Fruit fly (Drosophila melanogaster) whole organism, embryonic: ENCODE measurements around the gene CG5157.

Experiments used
- Asciz ChIP-seq: fragments of 200-800 bp; sonication (Bioruptor generic); optimal IDR thresholded peaks from 2 replicates; lab custom pipeline; 2017; ENCODE audit warnings: missing biosample characterization, mild to moderate bottlenecking, missing genetic modification characterization, missing genetic modification reagents
- C15 ChIP-seq: fragments of 200-800 bp; sonication (Bioruptor generic); IDR thresholded peaks from 3 replicates; pipeline ENCODE4 v1.3.6; 2022; ENCODE audit warnings: missing biosample characterization, missing genetic modification characterization
- CG10147 ChIP-seq: fragments of 200-800 bp; sonication (Bioruptor generic); optimal IDR thresholded peaks from 2 replicates; lab custom pipeline; 2019; ENCODE audit warnings: missing biosample characterization, mild to moderate bottlenecking, missing genetic modification characterization, moderate library complexity
- CG10321 ChIP-seq: fragments of 200-800 bp; sonication (Bioruptor generic); IDR thresholded peaks from 2 replicates; pipeline ENCODE4 v1.3.6; 2022; ENCODE audit warnings: missing biosample characterization, missing genetic modification characterization
- CG10565 ChIP-seq: fragments of 200-800 bp; sonication (Bioruptor generic); optimal IDR thresholded peaks from 3 replicates; lab custom pipeline; 2016; ENCODE audit warnings: missing biosample characterization, mild to moderate bottlenecking, missing genetic modification characterization
- CG12155 ChIP-seq: fragments of 200-800 bp; sonication (Bioruptor generic); optimal IDR thresholded peaks from 3 replicates; lab custom pipeline; 2016; ENCODE audit warnings: missing biosample characterization, missing genetic modification characterization
- CG14667 ChIP-seq: fragments of 200-800 bp; sonication (Bioruptor generic); IDR thresholded peaks from 2 replicates; pipeline ENCODE4 v1.3.6; 2022; ENCODE audit warnings: missing biosample characterization, missing genetic modification characterization
- CG1602 ChIP-seq: fragments of 200-800 bp; sonication (Bioruptor generic); optimal IDR thresholded peaks from 3 replicates; lab custom pipeline; 2016; ENCODE audit warnings: missing biosample characterization, missing genetic modification characterization
- CG1603 ChIP-seq: fragments of 200-800 bp; sonication (Bioruptor generic); optimal IDR thresholded peaks from 2 replicates; lab custom pipeline; 2019; ENCODE audit warnings: missing biosample characterization, mild to moderate bottlenecking, missing genetic modification characterization, moderate library complexity
- CG17186 ChIP-seq: fragments of 200-800 bp; sonication (Bioruptor generic); optimal IDR thresholded peaks from 3 replicates; lab custom pipeline; 2017; ENCODE audit warnings: missing biosample characterization, missing genetic modification reagents, missing genetic modification characterization
- CG17568 ChIP-seq: fragments of 200-800 bp; sonication (Bioruptor generic); optimal IDR thresholded peaks from 2 replicates; lab custom pipeline; 2018; ENCODE audit warnings: missing biosample characterization, mild to moderate bottlenecking, missing genetic modification characterization, moderate library complexity
- CG17612 ChIP-seq: fragments of 200-800 bp; sonication (Bioruptor generic); IDR thresholded peaks from 2 replicates; pipeline ENCODE4 v1.3.6; 2022; ENCODE audit warnings: missing biosample characterization, missing genetic modification characterization
- CG2116 ChIP-seq: fragments of 200-800 bp; sonication (Bioruptor generic); optimal IDR thresholded peaks from 3 replicates; lab custom pipeline; 2018; ENCODE audit warnings: missing biosample characterization, mild to moderate bottlenecking, missing genetic modification characterization
- CG32772 ChIP-seq: fragments of 200-800 bp; sonication (Bioruptor generic); IDR thresholded peaks from 2 replicates; pipeline ENCODE4 v1.3.6; 2022; ENCODE audit warnings: missing biosample characterization, missing genetic modification characterization
- CG34376 ChIP-seq: fragments of 200-800 bp; sonication (Bioruptor generic); optimal IDR thresholded peaks from 2 replicates; lab custom pipeline; 2018; ENCODE audit warnings: missing biosample characterization, mild to moderate bottlenecking, missing genetic modification characterization
- CG4854 ChIP-seq: fragments of 200-800 bp; sonication (Bioruptor generic); optimal IDR thresholded peaks from 2 replicates; lab custom pipeline; 2016; ENCODE audit warnings: missing biosample characterization, missing genetic modification characterization, inconsistent platforms
- CG7372 ChIP-seq: fragments of 200-800 bp; sonication (Bioruptor generic); IDR thresholded peaks from 2 replicates; pipeline ENCODE4 v1.3.6; 2022; ENCODE audit warnings: missing biosample characterization, missing genetic modification characterization
- CG8944 ChIP-seq: fragments of 200-800 bp; sonication (Bioruptor generic); optimal IDR thresholded peaks from 3 replicates; lab custom pipeline; 2016; ENCODE audit warnings: missing biosample characterization, missing genetic modification characterization
- CG9817 ChIP-seq: fragments of 200-800 bp; sonication (Bioruptor generic); optimal IDR thresholded peaks from 2 replicates; lab custom pipeline; 2018; ENCODE audit warnings: missing biosample characterization, mild to moderate bottlenecking, missing genetic modification characterization, moderate library complexity
- CG9932 ChIP-seq: fragments of 200-800 bp; sonication (Bioruptor generic); IDR thresholded peaks from 2 replicates; pipeline ENCODE4 v1.3.6; 2022; ENCODE audit warnings: missing biosample characterization, missing genetic modification characterization
- Camta ChIP-seq: fragments of 200-800 bp; sonication (Bioruptor generic); optimal IDR thresholded peaks from 2 replicates; lab custom pipeline; 2016; ENCODE audit warnings: missing biosample characterization, missing genetic modification characterization
- Dfd ChIP-seq, 2 experiments: fragments of >200 bp; optimal IDR thresholded peaks; 2 replicates each; lab custom pipeline; 2017; ENCODE audit warnings: missing biosample characterization in 2 of 2, missing genetic modification characterization in 2 of 2
- Hr39 ChIP-seq: fragments of >200 bp; optimal IDR thresholded peaks from 2 replicates; lab custom pipeline; 2017
- NC2β ChIP-seq: fragments of 200-800 bp; sonication (Bioruptor generic); optimal IDR thresholded peaks from 2 replicates; lab custom pipeline; 2016; ENCODE audit warnings: missing biosample characterization, missing genetic modification characterization
- Nf-YB ChIP-seq: fragments of 200-800 bp; sonication (Bioruptor generic); optimal IDR thresholded peaks from 3 replicates; lab custom pipeline; 2019; ENCODE audit warnings: missing biosample characterization, mild to moderate bottlenecking, missing genetic modification characterization, moderate library complexity
- PHDP ChIP-seq: fragments of 200-800 bp; sonication (Bioruptor generic); optimal IDR thresholded peaks from 3 replicates; lab custom pipeline; 2018; ENCODE audit warnings: missing biosample characterization, mild to moderate bottlenecking, missing genetic modification characterization, moderate library complexity
- YL-1 ChIP-seq: fragments of 200-800 bp; sonication (Bioruptor generic); optimal IDR thresholded peaks from 3 replicates; lab custom pipeline; 2017; ENCODE audit warnings: missing biosample characterization, mild to moderate bottlenecking, missing genetic modification characterization
- ab ChIP-seq: fragments of 200-800 bp; sonication (Bioruptor generic); optimal IDR thresholded peaks from 2 replicates; lab custom pipeline; 2016; ENCODE audit warnings: missing biosample characterization, missing genetic modification characterization
- amos ChIP-seq: fragments of 200-800 bp; sonication (Bioruptor generic); IDR thresholded peaks from 2 replicates; pipeline ENCODE4 v1.3.6; 2022; ENCODE audit warnings: missing biosample characterization, missing genetic modification characterization; ENCODE audit not compliant: partially characterized antibody
- aop ChIP-seq: fragments of 200-800 bp; sonication (Bioruptor generic); IDR thresholded peaks from 2 replicates; pipeline ENCODE4 v1.3.6; 2022; ENCODE audit warnings: missing biosample characterization, missing genetic modification characterization
- ase ChIP-seq: fragments of 200-800 bp; sonication (Bioruptor generic); IDR thresholded peaks from 3 replicates; pipeline ENCODE4 v1.3.6; 2022; ENCODE audit warnings: missing biosample characterization, missing genetic modification characterization
- bigmax ChIP-seq: fragments of 200-800 bp; sonication (Bioruptor generic); optimal IDR thresholded peaks from 2 replicates; lab custom pipeline; 2018; ENCODE audit warnings: missing biosample characterization, mild to moderate bottlenecking, missing genetic modification characterization
- btn ChIP-seq: fragments of 200-800 bp; sonication (Bioruptor generic); optimal IDR thresholded peaks from 2 replicates; lab custom pipeline; 2016; ENCODE audit warnings: missing biosample characterization, missing genetic modification characterization
- chinmo ChIP-seq: fragments of 200-800 bp; sonication (Bioruptor generic); IDR thresholded peaks from 4 replicates; pipeline ENCODE4 v1.3.6; 2022; ENCODE audit warnings: missing biosample characterization, missing genetic modification characterization; ENCODE audit not compliant: partially characterized antibody
- dati ChIP-seq: fragments of 200-800 bp; sonication (Bioruptor generic); IDR thresholded peaks from 2 replicates; pipeline ENCODE4 v1.3.6; 2022; ENCODE audit warnings: missing biosample characterization, missing genetic modification characterization
- dm ChIP-seq: fragments of 200-800 bp; sonication (Bioruptor generic); optimal IDR thresholded peaks from 3 replicates; lab custom pipeline; 2016; ENCODE audit warnings: missing biosample characterization, missing genetic modification characterization
- en ChIP-seq: fragments of 200-800 bp; sonication (Bioruptor generic); optimal IDR thresholded peaks from 2 replicates; lab custom pipeline; 2016; ENCODE audit warnings: missing biosample characterization, missing genetic modification characterization
- kay ChIP-seq: fragments of 200-800 bp; sonication (Bioruptor generic); optimal IDR thresholded peaks from 2 replicates; lab custom pipeline; 2016; ENCODE audit warnings: missing biosample characterization, missing genetic modification characterization
- ken ChIP-seq: fragments of 200-800 bp; sonication (Bioruptor generic); IDR thresholded peaks from 3 replicates; pipeline ENCODE4 v1.3.6; 2022; ENCODE audit warnings: missing biosample characterization, missing genetic modification characterization
- lbe ChIP-seq: fragments of 200-800 bp; sonication (Bioruptor generic); optimal IDR thresholded peaks from 2 replicates; lab custom pipeline; 2016; ENCODE audit warnings: missing biosample characterization, mild to moderate bottlenecking, missing genetic modification characterization
- mam ChIP-seq: fragments of 200-800 bp; sonication (Bioruptor generic); optimal IDR thresholded peaks from 3 replicates; lab custom pipeline; 2016; ENCODE audit warnings: missing biosample characterization, missing genetic modification characterization
- mld ChIP-seq: fragments of 200-800 bp; sonication (Bioruptor generic); IDR thresholded peaks from 3 replicates; pipeline ENCODE4 v1.3.6; 2022; ENCODE audit warnings: missing biosample characterization, missing genetic modification characterization; ENCODE audit not compliant: partially characterized antibody
- nau ChIP-seq: fragments of 200-800 bp; sonication (Bioruptor generic); optimal IDR thresholded peaks from 3 replicates; lab custom pipeline; 2017; ENCODE audit warnings: missing biosample characterization, mild to moderate bottlenecking, missing genetic modification characterization, missing genetic modification reagents
- pita ChIP-seq: fragments of 200-800 bp; sonication (Bioruptor generic); optimal IDR thresholded peaks from 2 replicates; lab custom pipeline; 2017; ENCODE audit warnings: missing biosample characterization, mild to moderate bottlenecking, missing genetic modification characterization
- pzg ChIP-seq: fragments of 200-800 bp; sonication (Bioruptor generic); optimal IDR thresholded peaks from 3 replicates; lab custom pipeline; 2018; ENCODE audit warnings: missing biosample characterization, mild to moderate bottlenecking, missing genetic modification characterization, moderate library complexity
- repo ChIP-seq: fragments of 200-800 bp; sonication (Bioruptor generic); optimal IDR thresholded peaks from 2 replicates; lab custom pipeline; 2016; ENCODE audit warnings: missing biosample characterization, missing genetic modification characterization
- sd ChIP-seq: fragments of 200-800 bp; sonication (Bioruptor generic); optimal IDR thresholded peaks from 3 replicates; lab custom pipeline; 2018; ENCODE audit warnings: missing biosample characterization, mild to moderate bottlenecking, missing genetic modification characterization, moderate library complexity
- slp2 ChIP-seq: fragments of 200-800 bp; sonication (Bioruptor generic); optimal IDR thresholded peaks from 2 replicates; lab custom pipeline; 2016; ENCODE audit warnings: missing biosample characterization, missing genetic modification characterization
- sna ChIP-seq: fragments of 200-800 bp; sonication (Bioruptor generic); IDR thresholded peaks from 2 replicates; pipeline ENCODE4 v1.3.6; 2022; ENCODE audit warnings: missing biosample characterization, missing genetic modification characterization; ENCODE audit not compliant: partially characterized antibody
- usp ChIP-seq: fragments of >200 bp; optimal IDR thresholded peaks from 2 replicates; lab custom pipeline; 2017; ENCODE audit warnings: missing biosample characterization, missing genetic modification characterization
- zf30C ChIP-seq: fragments of 200-800 bp; sonication (Bioruptor generic); optimal IDR thresholded peaks from 3 replicates; lab custom pipeline; 2018; ENCODE audit warnings: missing biosample characterization, mild to moderate bottlenecking, missing genetic modification characterization

The CG5157 gene

dm6 chr3L:16131264-16132066 lies 6.2 kb downstream of the CG5157 start, which contains the start of the genes Trs20 and elg1 (continued):
- TF ChIP-seq CG8944 (GFP tag; lab: Kevin White, UChicago), result no peak
- TF ChIP-seq ab (GFP tag; lab: Kevin White, UChicago), result no peak
- no peak for TF ChIP-seq btn (GFP tag; lab: Kevin White, UChicago)
- TF ChIP-seq NC2β (GFP tag; lab: Kevin White, UChicago), result no peak
- TF ChIP-seq dm (GFP tag; lab: Kevin White, UChicago), result no peak
- TF ChIP-seq lbe (GFP tag; lab: Kevin White, UChicago), result peak; percentile 22
- no peak for TF ChIP-seq kay (GFP tag; lab: Kevin White, UChicago)
- TF ChIP-seq CG17612 (GFP tag; lab: Robert Waterston, UW), result no peak
- no peak for TF ChIP-seq CG10321 (GFP tag; lab: Robert Waterston, UW)
- no peak for TF ChIP-seq en (GFP tag; lab: Kevin White, UChicago)
- peak; percentile 47 for TF ChIP-seq YL-1 (GFP tag; lab: Kevin White, UChicago)
- peak; percentile 7 for TF ChIP-seq CG10147 (GFP tag; lab: Kevin White, UChicago)
- no peak for TF ChIP-seq Asciz (GFP tag; lab: Kevin White, UChicago)
- no peak for TF ChIP-seq amos
- TF ChIP-seq CG14667 (GFP tag; lab: Robert Waterston, UW), result no peak
- no peak for TF ChIP-seq pita (GFP tag; lab: Kevin White, UChicago)
- TF ChIP-seq CG7372 (GFP tag; lab: Robert Waterston, UW), result no peak
- TF ChIP-seq Nf-YB (GFP tag; lab: Kevin White, UChicago), result peak; percentile 54
- TF ChIP-seq aop (GFP tag; lab: Robert Waterston, UW), result no peak
- no peak for TF ChIP-seq Dfd (GFP tag; optimal IDR thresholded peaks at IDR 0.05; lab: Kevin White, UChicago)
- TF ChIP-seq repo, result no peak
- TF ChIP-seq CG1602, result peak; percentile 35
- peak; percentile 39 for TF ChIP-seq CG2116 (GFP tag; lab: Kevin White, UChicago)
- no peak for TF ChIP-seq zf30C
- no peak for TF ChIP-seq CG9817 (tag; lab: Kevin White, UChicago)
- no peak for TF ChIP-seq chinmo
- TF ChIP-seq CG12155 (GFP tag; lab: Kevin White, UChicago), result peak; percentile 19
- no peak for TF ChIP-seq CG4854 (GFP tag; lab: Kevin White, UChicago)
- no peak for TF ChIP-seq Hr39 (lab: Kevin White, UChicago)
- no peak for TF ChIP-seq sna (GFP tag; lab: Robert Waterston, UW)
- no peak for TF ChIP-seq CG10565 (GFP tag; lab: Kevin White, UChicago)
- TF ChIP-seq nau, result no peak
- no peak for TF ChIP-seq ken (GFP tag; lab: Robert Waterston, UW)
- peak; percentile 43 for TF ChIP-seq CG1603 (tag; lab: Kevin White, UChicago)
- peak; percentile 37 for TF ChIP-seq sd
- no peak for TF ChIP-seq usp (GFP tag; lab: Kevin White, UChicago)
- no peak for TF ChIP-seq bigmax (GFP tag; lab: Kevin White, UChicago)
- TF ChIP-seq mld (GFP tag; lab: Robert Waterston, UW), result no peak
- TF ChIP-seq PHDP, result peak; percentile 70
- peak; percentile 7 for TF ChIP-seq mam (GFP tag; lab: Kevin White, UChicago)
- no peak for TF ChIP-seq CG17568 (GFP tag; lab: Kevin White, UChicago)
- TF ChIP-seq CG9932, result peak; percentile 62
- TF ChIP-seq dati (GFP tag; lab: Robert Waterston, UW), result no peak
- no peak for TF ChIP-seq C15 (GFP tag; lab: Robert Waterston, UW)
- no peak for TF ChIP-seq CG17186
- no peak for TF ChIP-seq CG34376 (GFP tag; lab: Kevin White, UChicago)
- no peak for TF ChIP-seq CG32772
- no peak for TF ChIP-seq Camta (GFP tag; lab: Kevin White, UChicago)
- TF ChIP-seq ase (GFP tag; lab: Robert Waterston, UW), result no peak
- TF ChIP-seq pzg (GFP tag; lab: Kevin White, UChicago), result peak; percentile 46
- no peak for TF ChIP-seq slp2 (GFP tag; lab: Kevin White, UChicago)
